Worm (Caenorhabditis elegans) whole organism, late embryonic: ENCODE measurements around the gene ndub-2.

Experiments
- C38D4.7 ChIP-seq: fragments of 200-800 bp; sonication (Bioruptor generic); optimal IDR thresholded peaks from 2 replicates; lab custom pipeline; 2018; ENCODE audit warnings: mild to moderate bottlenecking, missing genetic modification characterization, moderate library complexity, missing compliant biosample characterization
- K09A11.1 ChIP-seq: sonication (generic microtip); optimal IDR thresholded peaks from 2 replicates; lab custom pipeline; 2017; ENCODE audit warnings: antibody characterized with exemption, mild to moderate bottlenecking, missing genetic modification characterization, missing compliant biosample characterization; ENCODE audit not compliant: insufficient read depth
- ahr-1 ChIP-seq: sonication (generic microtip); optimal IDR thresholded peaks from 2 replicates; lab custom pipeline; 2016; ENCODE audit warnings: missing genetic modification characterization, missing compliant biosample characterization
- ceh-14 ChIP-seq: sonication (generic microtip); optimal IDR thresholded peaks from 2 replicates; lab custom pipeline; 2016; ENCODE audit warnings: missing genotype, missing genetic modification characterization, missing compliant biosample characterization
- ceh-18 ChIP-seq: sonication (generic microtip); optimal IDR thresholded peaks from 2 replicates; lab custom pipeline; 2016; ENCODE audit warnings: missing genetic modification characterization, missing compliant biosample characterization
- ceh-19 ChIP-seq: fragments of 200-800 bp; sonication (Bioruptor generic); optimal IDR thresholded peaks from 2 replicates; lab custom pipeline; 2018; ENCODE audit warnings: mild to moderate bottlenecking, missing genetic modification characterization, missing compliant biosample characterization
- ceh-22 ChIP-seq: sonication (generic microtip); optimal IDR thresholded peaks from 2 replicates; lab custom pipeline; 2017; ENCODE audit warnings: missing biosample characterization, missing genetic modification characterization
- ceh-24 ChIP-seq: sonication (generic microtip); optimal IDR thresholded peaks from 2 replicates; lab custom pipeline; 2016; ENCODE audit warnings: mild to moderate bottlenecking, missing genetic modification characterization, missing compliant biosample characterization
- ceh-30 ChIP-seq: fragments of 150-350 bp; optimal IDR thresholded peaks from 2 replicates; lab custom pipeline; 2014; ENCODE audit warnings: missing biosample characterization, missing genetic modification characterization
- ceh-31 ChIP-seq: sonication (generic microtip); optimal IDR thresholded peaks from 2 replicates; lab custom pipeline; 2016; ENCODE audit warnings: missing genetic modification characterization, missing compliant biosample characterization
- ceh-34 ChIP-seq: sonication (generic microtip); optimal IDR thresholded peaks from 2 replicates; lab custom pipeline; 2016; ENCODE audit warnings: mild to moderate bottlenecking, missing genetic modification characterization, missing compliant biosample characterization
- ceh-48 ChIP-seq: sonication (generic microtip); optimal IDR thresholded peaks from 2 replicates; lab custom pipeline; 2016; ENCODE audit warnings: missing genetic modification characterization, inconsistent platforms, missing compliant biosample characterization
- ceh-9 ChIP-seq: sonication (generic microtip); optimal IDR thresholded peaks from 2 replicates; lab custom pipeline; 2016; ENCODE audit warnings: mild to moderate bottlenecking, missing genetic modification characterization, inconsistent platforms, missing compliant biosample characterization
- che-1 ChIP-seq: sonication (generic microtip); optimal IDR thresholded peaks from 2 replicates; lab custom pipeline; 2016; ENCODE audit warnings: mild to moderate bottlenecking, missing genetic modification characterization, missing compliant biosample characterization
- dmd-4 ChIP-seq: sonication (generic microtip); optimal IDR thresholded peaks from 2 replicates; lab custom pipeline; 2016; ENCODE audit warnings: borderline replicate concordance, missing genetic modification characterization, missing compliant biosample characterization
- dve-1 ChIP-seq: sonication (generic microtip); optimal IDR thresholded peaks from 2 replicates; lab custom pipeline; 2017; ENCODE audit warnings: antibody characterized with exemption, mild to moderate bottlenecking, missing genetic modification characterization, missing compliant biosample characterization
- elt-4 ChIP-seq: sonication (generic microtip); optimal IDR thresholded peaks from 2 replicates; lab custom pipeline; 2016; ENCODE audit warnings: missing genetic modification characterization, missing compliant biosample characterization
- ets-4 ChIP-seq: sonication (generic microtip); optimal IDR thresholded peaks from 2 replicates; lab custom pipeline; 2016; ENCODE audit warnings: missing genetic modification characterization, missing compliant biosample characterization
- eyg-1 ChIP-seq: sonication (generic microtip); optimal IDR thresholded peaks from 2 replicates; lab custom pipeline; 2016; ENCODE audit warnings: missing genotype, missing genetic modification characterization, missing compliant biosample characterization
- fax-1 ChIP-seq: sonication (generic microtip); optimal IDR thresholded peaks from 2 replicates; lab custom pipeline; 2016; ENCODE audit warnings: missing genotype, missing genetic modification characterization, missing compliant biosample characterization
- gmeb-2 ChIP-seq: sonication (generic microtip); optimal IDR thresholded peaks from 2 replicates; lab custom pipeline; 2016; ENCODE audit warnings: missing genetic modification characterization, inconsistent platforms, missing compliant biosample characterization
- hlh-13 ChIP-seq: fragments of 200-800 bp; sonication (Bioruptor generic); optimal IDR thresholded peaks from 2 replicates; lab custom pipeline; 2018; ENCODE audit warnings: mild to moderate bottlenecking, missing genetic modification characterization, missing compliant biosample characterization
- hlh-15 ChIP-seq: sonication (generic microtip); optimal IDR thresholded peaks from 2 replicates; lab custom pipeline; 2016; ENCODE audit warnings: missing genetic modification characterization, missing compliant biosample characterization
- hlh-30 ChIP-seq: sonication (generic microtip); optimal IDR thresholded peaks from 2 replicates; lab custom pipeline; 2017; ENCODE audit warnings: antibody characterized with exemption, missing genetic modification characterization, missing compliant biosample characterization; ENCODE audit not compliant: insufficient read depth
- hlh-6 ChIP-seq: sonication (generic microtip); optimal IDR thresholded peaks from 2 replicates; lab custom pipeline; 2016; ENCODE audit warnings: missing genotype, missing genetic modification characterization, missing compliant biosample characterization
- lim-6 ChIP-seq: sonication (generic microtip); optimal IDR thresholded peaks from 2 replicates; lab custom pipeline; 2016; ENCODE audit warnings: missing genetic modification characterization, missing compliant biosample characterization
- nhr-11 ChIP-seq: fragments of 150-350 bp; optimal IDR thresholded peaks from 2 replicates; lab custom pipeline; 2014; ENCODE audit warnings: missing biosample characterization, missing genetic modification characterization
- nhr-232 ChIP-seq: sonication (generic microtip); optimal IDR thresholded peaks from 2 replicates; lab custom pipeline; 2016; ENCODE audit warnings: missing genetic modification characterization, missing compliant biosample characterization
- odd-2 ChIP-seq: sonication (generic microtip); optimal IDR thresholded peaks from 2 replicates; lab custom pipeline; 2017; ENCODE audit warnings: antibody characterized with exemption, mild to moderate bottlenecking, missing genetic modification characterization, missing compliant biosample characterization
- pag-3 ChIP-seq: sonication (generic microtip); optimal IDR thresholded peaks from 2 replicates; lab custom pipeline; 2016; ENCODE audit warnings: missing compliant biosample characterization, missing genetic modification characterization, borderline replicate concordance
- pat-9 ChIP-seq: fragments of 200-800 bp; sonication (Bioruptor generic); optimal IDR thresholded peaks from 2 replicates; lab custom pipeline; 2018; ENCODE audit warnings: mild to moderate bottlenecking, missing genetic modification characterization, moderate library complexity, missing compliant biosample characterization
- pax-1 ChIP-seq: fragments of 150-350 bp; optimal IDR thresholded peaks from 2 replicates; lab custom pipeline; 2014; ENCODE audit warnings: missing biosample characterization, missing genetic modification characterization
- pha-4 ChIP-seq: fragments of 150-350 bp; optimal IDR thresholded peaks from 2 replicates; lab custom pipeline; 2018; ENCODE audit warnings: missing biosample characterization, missing genetic modification reagents, missing genetic modification characterization
- sox-4 ChIP-seq: sonication (generic microtip); optimal IDR thresholded peaks from 2 replicates; lab custom pipeline; 2017; ENCODE audit warnings: mild to moderate bottlenecking, missing genetic modification characterization, inconsistent platforms, missing compliant biosample characterization
- syd-9 ChIP-seq: sonication (generic microtip); optimal IDR thresholded peaks from 2 replicates; lab custom pipeline; 2016; ENCODE audit warnings: mild to moderate bottlenecking, missing genetic modification characterization, moderate library complexity, missing compliant biosample characterization
- tbx-7 ChIP-seq: sonication (generic microtip); optimal IDR thresholded peaks from 2 replicates; lab custom pipeline; 2016; ENCODE audit warnings: missing genotype, missing genetic modification characterization, missing compliant biosample characterization
- unc-3 ChIP-seq, 2 experiments: fragments of 200-800 bp in 1 of 2; sonication (Bioruptor generic) in 1 of 2; sonication (generic microtip) in 1 of 2; conservative IDR thresholded peaks in 1 of 2; optimal IDR thresholded peaks in 1 of 2; 2 replicates each; pipeline versions ENCODE4 v1.3.6 to Lab custom; 2016 to 2022; ENCODE audit warnings: missing compliant biosample characterization in 2 of 2, missing genetic modification characterization in 2 of 2, missing genetic modification reagents in 1 of 2
- zip-5 ChIP-seq: sonication (generic microtip); optimal IDR thresholded peaks from 2 replicates; lab custom pipeline; 2016; ENCODE audit warnings: missing genetic modification characterization, missing compliant biosample characterization
- ztf-16 ChIP-seq: sonication (generic microtip); optimal IDR thresholded peaks from 2 replicates; lab custom pipeline; 2017; ENCODE audit warnings: missing genetic modification characterization, missing compliant biosample characterization

Gene ndub-2

ce11 chrII:9028096-9028495, 31.9 kb downstream of the ndub-2 start:
- TF ChIP-seq hlh-6 (tag; lab: Kevin White, UChicago), result no peak
- no peak for TF ChIP-seq ceh-24 (tag; lab: Kevin White, UChicago)
- TF ChIP-seq zip-5 (tag; lab: Kevin White, UChicago), result no peak
- no peak for TF ChIP-seq nhr-232
- no peak for TF ChIP-seq odd-2 (tag; lab: Kevin White, UChicago)
- TF ChIP-seq ceh-30 (tag; lab: Kevin White, UChicago), result no peak
- TF ChIP-seq nhr-11 (tag; lab: Kevin White, UChicago), result no peak
- TF ChIP-seq gmeb-2 (tag; lab: Kevin White, UChicago), result no peak
- TF ChIP-seq ceh-9 (tag; lab: Kevin White, UChicago), result no peak
- no peak for TF ChIP-seq ahr-1
- no peak for TF ChIP-seq che-1
- TF ChIP-seq ztf-16 (tag; lab: Kevin White, UChicago), result no peak
- no peak for TF ChIP-seq syd-9 (tag; lab: Kevin White, UChicago)
- TF ChIP-seq eyg-1 (tag; lab: Kevin White, UChicago), result no peak
- TF ChIP-seq ets-4 (tag; lab: Kevin White, UChicago), result no peak
- no peak for TF ChIP-seq tbx-7
- no peak for TF ChIP-seq ceh-14 (tag; lab: Kevin White, UChicago)

- TF ChIP-seq unc-3 (GFP tag; conservative IDR thresholded peaks at IDR 0.05; lab: Robert Waterston, UW) (no peak), unc-3 (tag; optimal IDR thresholded peaks at IDR 0.05; lab: Kevin White, UChicago) (no peak), elt-4 (no peak), dmd-4 (no peak), lim-6 (tag; lab: Kevin White, UChicago) (no peak), hlh-15 (tag; lab: Kevin White, UChicago) (no peak), ceh-34 (no peak), pha-4 (tag; lab: Kevin White, UChicago) (no peak), pat-9 (no peak), ceh-24 (tag; lab: Kevin White, UChicago) (no peak), ztf-16 (tag; lab: Kevin White, UChicago) (no peak), C38D4.7 (GFP tag; lab: Kevin White, UChicago) (no peak), hlh-30 (tag; lab: Kevin White, UChicago) (no peak), ets-4 (tag; lab: Kevin White, UChicago) (no peak), hlh-13 (no peak), sox-4 (tag; lab: Kevin White, UChicago) (no peak), pag-3 (tag; lab: Kevin White, UChicago) (no peak), odd-2 (tag; lab: Kevin White, UChicago) (no peak), ceh-14 (tag; lab: Kevin White, UChicago) (no peak)
- TF ChIP-seq, all 69 proteins: peak for 0
These were observed 33.1 kb downstream of the ndub-2 start, which contains the start of gene F37B12.1 for ce11 chrII:9029218-9029672. Gene F37B12.1 (minus strand): TSS chrII:9029268.

DNA sequence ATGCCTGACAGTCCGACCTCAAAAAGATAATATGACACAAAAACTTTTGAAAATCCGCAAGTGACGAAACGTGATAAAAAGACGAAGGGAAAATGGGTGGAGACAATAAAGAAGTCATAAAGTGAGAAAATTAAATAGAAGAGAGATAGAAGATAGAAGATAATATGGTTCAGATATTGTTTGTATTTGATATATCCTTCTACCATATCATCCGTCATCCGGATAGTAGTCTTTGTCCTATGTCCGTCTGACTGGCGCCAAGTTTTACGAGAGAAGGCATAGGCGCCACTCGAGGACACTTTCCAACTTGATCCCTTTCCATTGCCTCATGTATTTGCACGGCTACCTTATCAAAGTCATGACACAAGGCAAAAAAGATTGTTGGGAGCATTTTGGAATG, 35.7 kb downstream of the ndub-2 start:
- no peak for TF ChIP-seq K09A11.1 (tag; lab: Kevin White, UChicago)
- TF ChIP-seq ceh-9 (tag; lab: Kevin White, UChicago), result no peak
- no peak for TF ChIP-seq dve-1 (tag; lab: Kevin White, UChicago)
- no peak for TF ChIP-seq ceh-22 (tag; lab: Kevin White, UChicago)
- TF ChIP-seq pax-1 (tag; lab: Kevin White, UChicago), result no peak
- no peak for TF ChIP-seq ceh-30 (tag; lab: Kevin White, UChicago)
- TF ChIP-seq hlh-6 (tag; lab: Kevin White, UChicago), result no peak
- TF ChIP-seq unc-3 (GFP tag; conservative IDR thresholded peaks at IDR 0.05; lab: Robert Waterston, UW), result no peak
- no peak for TF ChIP-seq unc-3 (tag; optimal IDR thresholded peaks at IDR 0.05; lab: Kevin White, UChicago)

DNA sequence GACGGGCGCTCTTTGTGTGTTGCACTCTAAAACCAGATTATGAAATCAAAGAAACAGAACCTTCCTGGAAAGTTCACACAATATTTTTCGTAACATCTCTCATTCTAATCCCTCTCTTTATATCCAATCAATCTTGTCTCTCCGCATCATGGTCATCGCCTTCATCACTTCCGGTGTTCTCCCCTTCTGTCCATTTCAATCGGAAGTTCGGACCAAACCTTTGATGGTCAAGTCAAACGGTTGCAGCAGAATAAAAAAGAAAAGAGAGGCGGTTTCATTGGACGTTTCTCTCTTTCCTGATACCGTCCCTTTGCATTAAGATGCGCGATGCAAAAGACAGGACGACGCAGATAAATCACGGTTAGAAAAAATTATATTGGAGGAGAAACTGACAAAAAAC, 36.9 kb downstream of the ndub-2 start:
- TF ChIP-seq nhr-11 (tag; lab: Kevin White, UChicago) (no peak), pag-3 (tag; lab: Kevin White, UChicago) (no peak), hlh-30 (tag; lab: Kevin White, UChicago) (no peak), unc-3 (GFP tag; conservative IDR thresholded peaks at IDR 0.05; lab: Robert Waterston, UW) (no peak), unc-3 (tag; optimal IDR thresholded peaks at IDR 0.05; lab: Kevin White, UChicago) (no peak), fax-1 (no peak), ceh-19 (GFP tag; lab: Kevin White, UChicago) (no peak), hlh-15 (tag; lab: Kevin White, UChicago) (no peak), ceh-31 (tag; lab: Kevin White, UChicago) (no peak), odd-2 (tag; lab: Kevin White, UChicago) (no peak), hlh-6 (tag; lab: Kevin White, UChicago) (no peak), pat-9 (no peak), ceh-48 (no peak), ceh-18 (tag; lab: Kevin White, UChicago) (no peak)
